Fruit fly (Drosophila melanogaster) whole organism, prepupa: Measurements from ENCODE around the gene CG7362.

Experiments
- CG11294 ChIP-seq: fragments of 200-800 bp; sonication (Bioruptor generic); IDR thresholded peaks from 2 replicates; pipeline ENCODE4 v1.3.6; 2022; ENCODE audit warnings: missing biosample characterization, missing genetic modification characterization
- CG16779 ChIP-seq: fragments of 200-800 bp; sonication (Bioruptor generic); optimal IDR thresholded peaks from 3 replicates; lab custom pipeline; 2017; ENCODE audit warnings: missing biosample characterization, mild to moderate bottlenecking, missing genetic modification characterization
- CG6163 ChIP-seq: fragments of 200-800 bp; sonication (Bioruptor generic); IDR thresholded peaks from 3 replicates; pipeline ENCODE4 v1.3.6; 2022; ENCODE audit warnings: missing biosample characterization, missing genetic modification characterization
- CG6276 ChIP-seq: fragments of 200-800 bp; sonication (Bioruptor generic); optimal IDR thresholded peaks from 2 replicates; lab custom pipeline; 2017; ENCODE audit warnings: missing biosample characterization, mild to moderate bottlenecking, missing genetic modification characterization
- CG6808 ChIP-seq: fragments of 200-800 bp; sonication (Bioruptor generic); optimal IDR thresholded peaks from 3 replicates; lab custom pipeline; 2017; ENCODE audit warnings: missing biosample characterization, missing genetic modification characterization, mild to moderate bottlenecking, moderate library complexity, missing genetic modification reagents
- Hr39 ChIP-seq: fragments of 200-800 bp; sonication (Bioruptor generic); optimal IDR thresholded peaks from 2 replicates; lab custom pipeline; 2016; ENCODE audit warnings: missing biosample characterization, missing genetic modification characterization
- Lpt ChIP-seq: fragments of 200-800 bp; sonication (Bioruptor generic); optimal IDR thresholded peaks from 3 replicates; lab custom pipeline; 2016; ENCODE audit warnings: missing biosample characterization, missing genetic modification characterization
- acj6 ChIP-seq: fragments of 200-800 bp; sonication (Bioruptor generic); optimal IDR thresholded peaks from 3 replicates; lab custom pipeline; 2016; ENCODE audit warnings: missing biosample characterization, missing genetic modification characterization
- dac ChIP-seq: fragments of 200-800 bp; sonication (Bioruptor generic); optimal IDR thresholded peaks from 2 replicates; lab custom pipeline; 2017; ENCODE audit warnings: missing biosample characterization, mild to moderate bottlenecking, missing genetic modification characterization
- dsx ChIP-seq: fragments of 200-800 bp; optimal IDR thresholded peaks from 3 replicates; lab custom pipeline; 2019; ENCODE audit warnings: missing biosample characterization, mild to moderate bottlenecking, missing genetic modification characterization, moderate library complexity; ENCODE audit not compliant: poor library complexity, severe bottlenecking
- eg ChIP-seq: fragments of 200-800 bp; sonication (Bioruptor generic); IDR thresholded peaks from 3 replicates; pipeline ENCODE4 v1.3.6; 2022; ENCODE audit warnings: missing biosample characterization, missing genetic modification characterization
- fkh ChIP-seq: fragments of 200-800 bp; sonication (Bioruptor generic); optimal IDR thresholded peaks from 3 replicates; lab custom pipeline; 2017; ENCODE audit warnings: missing biosample characterization, mild to moderate bottlenecking, missing genetic modification characterization, moderate library complexity
- net ChIP-seq: fragments of 200-800 bp; sonication (Bioruptor generic); optimal IDR thresholded peaks from 3 replicates; lab custom pipeline; 2016; ENCODE audit warnings: missing biosample characterization, missing genetic modification characterization

- no peak for TF ChIP-seq CG6163 (GFP tag; lab: Robert Waterston, UW)
- TF ChIP-seq CG11294 (GFP tag; lab: Robert Waterston, UW) = no peak
- no peak for TF ChIP-seq Hr39 (GFP tag; lab: Kevin White, UChicago)
- no peak for TF ChIP-seq CG16779
- no peak for TF ChIP-seq Lpt
- no peak for TF ChIP-seq eg (GFP tag; lab: Robert Waterston, UW)
- no peak for TF ChIP-seq dac (GFP tag; lab: Kevin White, UChicago)
- no peak for TF ChIP-seq dsx (GFP tag; lab: Kevin White, UChicago)
- TF ChIP-seq net = no peak
- TF ChIP-seq fkh (GFP tag; lab: Kevin White, UChicago) = no peak
- TF ChIP-seq CG6276 (GFP tag; lab: Kevin White, UChicago) = no peak
- TF ChIP-seq acj6 (GFP tag; lab: Kevin White, UChicago) = no peak
- TF ChIP-seq CG6808 (GFP tag; lab: Kevin White, UChicago) = no peak
Observed at dm6 chr3R:14743418-14743817, 10.8 kb downstream of the CG7362 start.
